Worm (Caenorhabditis elegans) whole organism, mixed stage, embryonic: ENCODE results near the gene col-76.

ENCODE experiments used
- M03D4.4 ChIP-seq: sonication (generic microtip); optimal IDR thresholded peaks from 2 replicates; lab custom pipeline; 2017; ENCODE audit warnings: mild to moderate bottlenecking, missing genetic modification characterization, missing compliant biosample characterization
- bed-3 ChIP-seq: fragments of 200-800 bp; sonication (Bioruptor generic); optimal IDR thresholded peaks from 3 replicates; lab custom pipeline; 2018; ENCODE audit warnings: mild to moderate bottlenecking, missing genetic modification characterization, moderate library complexity, missing compliant biosample characterization
- blmp-1 ChIP-seq: fragments of 150-350 bp; optimal IDR thresholded peaks from 2 replicates; lab custom pipeline; 2014; ENCODE audit warnings: missing biosample characterization, missing genetic modification characterization
- ceh-43 ChIP-seq: fragments of 200-800 bp; sonication (Bioruptor generic); optimal IDR thresholded peaks from 2 replicates; lab custom pipeline; 2018; ENCODE audit warnings: mild to moderate bottlenecking, missing genetic modification characterization, moderate library complexity, missing compliant biosample characterization
- ceh-83 ChIP-seq: fragments of 200-800 bp; sonication (Bioruptor generic); optimal IDR thresholded peaks from 2 replicates; lab custom pipeline; 2018; ENCODE audit warnings: mild to moderate bottlenecking, missing genetic modification characterization, missing compliant biosample characterization
- ces-1 ChIP-seq: fragments of 150-350 bp; optimal IDR thresholded peaks from 2 replicates; lab custom pipeline; 2014; ENCODE audit warnings: missing biosample characterization, missing genetic modification reagents, missing genetic modification characterization
- cnd-1 ChIP-seq: fragments of 200-800 bp; sonication (Bioruptor generic); optimal IDR thresholded peaks from 2 replicates; lab custom pipeline; 2018; ENCODE audit warnings: mild to moderate bottlenecking, missing genetic modification characterization, missing compliant biosample characterization
- drap-1 ChIP-seq: fragments of 200-800 bp; sonication (Bioruptor generic); optimal IDR thresholded peaks from 3 replicates; lab custom pipeline; 2018; ENCODE audit warnings: mild to moderate bottlenecking, missing genetic modification characterization, missing compliant biosample characterization
- elt-1 ChIP-seq: sonication (generic microtip); optimal IDR thresholded peaks from 2 replicates; lab custom pipeline; 2017; ENCODE audit warnings: missing genetic modification characterization, mild to moderate bottlenecking, missing compliant biosample characterization, antibody characterized with exemption, moderate library complexity, borderline replicate concordance; ENCODE audit not compliant: insufficient read depth
- elt-3 ChIP-seq: fragments of 150-350 bp; optimal IDR thresholded peaks from 2 replicates; lab custom pipeline; 2014; ENCODE audit warnings: missing biosample characterization, missing genetic modification characterization
- ham-2 ChIP-seq: fragments of 200-800 bp; sonication (Bioruptor generic); optimal IDR thresholded peaks from 2 replicates; lab custom pipeline; 2018; ENCODE audit warnings: mild to moderate bottlenecking, missing genetic modification characterization, missing compliant biosample characterization
- hlh-1 ChIP-seq: fragments of 150-350 bp; optimal IDR thresholded peaks from 2 replicates; lab custom pipeline; 2014; ENCODE audit warnings: missing biosample characterization, missing genetic modification reagents, missing genetic modification characterization
- lin-13 ChIP-seq: fragments of 150-350 bp; optimal IDR thresholded peaks from 2 replicates; lab custom pipeline; 2014; ENCODE audit warnings: missing biosample characterization, missing genetic modification characterization
- lin-32 ChIP-seq: fragments of 200-800 bp; sonication (Bioruptor generic); optimal IDR thresholded peaks from 2 replicates; lab custom pipeline; 2018; ENCODE audit warnings: mild to moderate bottlenecking, missing genetic modification characterization, missing compliant biosample characterization
- lsy-2 ChIP-seq: fragments of 150-350 bp; optimal IDR thresholded peaks from 2 replicates; lab custom pipeline; 2014; ENCODE audit warnings: missing biosample characterization, missing genetic modification characterization
- mab-5 ChIP-seq: fragments of 150-350 bp; optimal IDR thresholded peaks from 2 replicates; lab custom pipeline; 2014; ENCODE audit warnings: missing biosample characterization, missing genetic modification characterization
- mep-1 ChIP-seq: fragments of 150-350 bp; optimal IDR thresholded peaks from 2 replicates; lab custom pipeline; 2017; ENCODE audit warnings: missing biosample characterization, missing genetic modification reagents, missing genetic modification characterization, inconsistent platforms
- mls-2 ChIP-seq: sonication (generic microtip); optimal IDR thresholded peaks from 2 replicates; lab custom pipeline; 2016; ENCODE audit warnings: mild to moderate bottlenecking, missing genetic modification characterization, moderate library complexity, missing compliant biosample characterization
- nhr-12 ChIP-seq: fragments of 150-350 bp; optimal IDR thresholded peaks from 2 replicates; lab custom pipeline; 2014; ENCODE audit warnings: missing biosample characterization, missing genetic modification characterization
- nhr-2 ChIP-seq: fragments of 150-350 bp; optimal IDR thresholded peaks from 2 replicates; lab custom pipeline; 2014; ENCODE audit warnings: missing biosample characterization, missing genetic modification characterization
- nhr-237 ChIP-seq: fragments of 150-350 bp; optimal IDR thresholded peaks from 2 replicates; lab custom pipeline; 2014; ENCODE audit warnings: missing biosample characterization, missing genetic modification characterization
- nhr-28 ChIP-seq: fragments of 150-350 bp; optimal IDR thresholded peaks from 2 replicates; lab custom pipeline; 2014; ENCODE audit warnings: missing biosample characterization, missing genetic modification characterization
- nhr-76 ChIP-seq: sonication (generic microtip); optimal IDR thresholded peaks from 2 replicates; lab custom pipeline; 2017; ENCODE audit warnings: missing biosample characterization, missing genetic modification characterization
- sem-2 ChIP-seq: fragments of 200-800 bp; sonication (Bioruptor generic); optimal IDR thresholded peaks from 2 replicates; lab custom pipeline; 2018; ENCODE audit warnings: mild to moderate bottlenecking, missing genetic modification characterization, missing compliant biosample characterization
- snpc-4 ChIP-seq: fragments of 150-350 bp; optimal IDR thresholded peaks from 2 replicates; lab custom pipeline; 2014; ENCODE audit warnings: missing biosample characterization, missing genetic modification characterization
- sptf-1 ChIP-seq: sonication (generic microtip); optimal IDR thresholded peaks from 2 replicates; lab custom pipeline; 2017; ENCODE audit warnings: mild to moderate bottlenecking, missing genetic modification characterization, moderate library complexity, missing compliant biosample characterization
- tbx-8 ChIP-seq: fragments of 200-800 bp; sonication (Bioruptor generic); optimal IDR thresholded peaks from 2 replicates; lab custom pipeline; 2018; ENCODE audit warnings: mild to moderate bottlenecking, missing genetic modification characterization, moderate library complexity, missing compliant biosample characterization
- unc-62 ChIP-seq: fragments of 150-350 bp; optimal IDR thresholded peaks from 2 replicates; lab custom pipeline; 2014; ENCODE audit warnings: missing biosample characterization, missing genetic modification reagents, missing genetic modification characterization
- ztf-11 ChIP-seq: fragments of 150-350 bp; optimal IDR thresholded peaks from 2 replicates; lab custom pipeline; 2014; ENCODE audit warnings: missing biosample characterization, missing genetic modification characterization

col-76 gene

DNA sequence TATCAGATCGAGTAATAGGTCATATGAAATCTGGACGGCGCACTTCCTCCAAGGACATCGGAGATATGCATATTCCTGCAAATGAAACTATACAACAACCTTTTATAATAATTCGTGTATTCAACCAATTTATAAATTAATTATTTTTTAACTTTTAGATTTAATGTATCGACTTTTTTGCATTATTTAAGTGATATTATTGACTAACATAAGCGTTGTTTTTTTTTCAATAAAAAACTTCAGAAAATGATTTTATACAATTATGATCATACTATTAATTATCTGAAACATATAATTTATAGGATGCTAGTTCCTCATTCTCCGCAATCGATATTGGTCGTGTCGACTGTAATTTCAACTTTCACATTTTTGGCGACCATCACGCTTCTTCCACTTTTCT, at the start of gene col-76:
TSS of gene col-76 (plus strand) at position 301 of the 400 bp plus-strand sequence.
- TF ChIP-seq ham-2 (GFP tag; lab: Kevin White, UChicago) (no peak), elt-1 (peak; percentile 8)
- TF ChIP-seq, all 35 proteins: peak for 1

DNA sequence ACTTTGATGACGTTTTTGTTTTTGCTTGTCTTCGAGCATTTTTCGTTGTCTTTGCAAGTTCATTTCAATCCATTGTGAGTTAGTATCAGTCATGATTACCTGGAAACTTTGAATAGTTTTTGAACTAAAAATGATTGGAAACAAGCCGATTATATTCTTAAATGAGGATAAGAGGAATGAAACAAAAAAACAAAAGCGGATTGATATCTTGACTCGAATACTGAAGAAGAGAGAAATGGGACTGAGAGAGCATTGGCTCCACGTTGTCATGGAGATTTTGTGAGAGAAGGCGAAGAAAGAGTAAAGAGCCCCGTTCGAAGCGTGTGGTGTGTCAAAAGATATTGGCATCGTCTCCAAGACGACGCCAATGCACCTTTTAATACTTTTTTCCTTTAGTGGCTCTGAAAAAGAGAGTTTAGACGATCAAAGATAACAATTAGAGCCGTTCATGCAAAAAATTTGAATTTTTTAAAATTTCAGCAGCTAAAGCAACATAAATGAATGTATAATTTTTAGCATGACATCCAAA, 47.2 kb upstream of the col-76 start, which contains the start of the genes tub-1 and tmem-138:
TSS of gene tub-1 (minus strand) at position 101 of the 529 bp plus-strand sequence.
TSS of gene tmem-138 (plus strand) at position 479 of the 529 bp plus-strand sequence.
- TF ChIP-seq bed-3 (GFP tag; lab: Kevin White, UChicago) (no peak), ces-1 (GFP tag; lab: Kevin White, UChicago) (no peak), mls-2 (tag; lab: Kevin White, UChicago) (no peak), nhr-12 (tag; lab: Kevin White, UChicago) (no peak)
- TF ChIP-seq, all 35 proteins: peak for 0

DNA sequence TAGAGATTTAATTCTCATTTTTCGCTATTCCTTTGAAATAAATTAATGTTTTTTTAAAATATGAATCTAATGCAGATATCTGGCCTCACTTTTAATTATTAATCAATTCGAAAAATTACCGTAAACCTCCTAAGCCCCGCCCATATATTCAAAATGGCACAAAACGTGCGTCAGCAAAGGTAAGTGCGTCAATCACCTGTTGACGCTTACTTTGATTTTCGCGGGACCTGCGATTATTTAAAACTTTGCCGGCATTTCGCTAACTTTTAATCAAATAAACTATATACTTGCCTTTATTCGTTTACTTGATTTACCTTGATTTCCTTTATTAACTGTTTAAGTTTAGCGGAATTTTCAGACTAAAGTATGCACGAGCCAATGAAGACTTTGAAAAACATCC, 46.1 kb upstream of the col-76 start, which contains the start of gene pch-2:
TSS of gene pch-2 (plus strand) at position 359 of the 400 bp plus-strand sequence.
- TF ChIP-seq unc-62 (GFP tag; lab: Kevin White, UChicago): no peak
- TF ChIP-seq ceh-83 (GFP tag; lab: Kevin White, UChicago): no peak
- no peak for TF ChIP-seq nhr-2 (tag; lab: Kevin White, UChicago)
- peak; percentile 9 for TF ChIP-seq nhr-237 (tag; lab: Kevin White, UChicago)
- TF ChIP-seq sem-2 (GFP tag; lab: Kevin White, UChicago): no peak
- TF ChIP-seq cnd-1: no peak
- no peak for TF ChIP-seq elt-1
- TF ChIP-seq ces-1 (GFP tag; lab: Kevin White, UChicago): peak; percentile 1
- peak; percentile 87 for TF ChIP-seq lsy-2 (tag; lab: Kevin White, UChicago)
- no peak for TF ChIP-seq lin-32 (GFP tag; lab: Kevin White, UChicago)
- TF ChIP-seq ceh-43 (GFP tag; lab: Kevin White, UChicago): no peak
- peak; percentile 35 for TF ChIP-seq mep-1 (tag; lab: Kevin White, UChicago)
- no peak for TF ChIP-seq drap-1
- peak; percentile 28 for TF ChIP-seq lin-13
- no peak for TF ChIP-seq elt-3 (tag; lab: Kevin White, UChicago)
- no peak for TF ChIP-seq nhr-76 (tag; lab: Kevin White, UChicago)
- TF ChIP-seq nhr-28 (tag; lab: Kevin White, UChicago): no peak

DNA sequence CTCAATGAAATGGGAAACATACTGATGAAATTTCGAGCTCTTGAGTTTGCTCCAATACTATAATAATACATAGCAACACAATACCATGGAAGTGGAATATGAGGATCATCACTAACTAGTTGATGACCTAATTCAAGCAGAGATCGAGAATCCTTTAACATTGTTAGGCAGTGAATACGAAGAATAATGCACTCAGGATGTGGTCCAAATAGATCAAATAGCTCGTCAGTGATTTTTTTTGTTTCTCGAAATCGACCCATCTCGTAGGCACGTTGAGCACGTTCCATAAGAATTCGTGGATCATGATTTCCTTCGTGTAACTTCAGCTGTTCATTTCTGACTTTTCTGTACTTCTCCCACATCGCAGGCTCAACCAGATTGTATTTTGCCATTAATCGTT, 43.2 kb upstream of the col-76 start:
- TF ChIP-seq mab-5 (tag; lab: Kevin White, UChicago): no peak
- TF ChIP-seq lsy-2 (tag; lab: Kevin White, UChicago): no peak
- no peak for TF ChIP-seq lin-13
- TF ChIP-seq hlh-1: no peak
- TF ChIP-seq cnd-1: no peak
- TF ChIP-seq, all 35 proteins: peak for 0

DNA sequence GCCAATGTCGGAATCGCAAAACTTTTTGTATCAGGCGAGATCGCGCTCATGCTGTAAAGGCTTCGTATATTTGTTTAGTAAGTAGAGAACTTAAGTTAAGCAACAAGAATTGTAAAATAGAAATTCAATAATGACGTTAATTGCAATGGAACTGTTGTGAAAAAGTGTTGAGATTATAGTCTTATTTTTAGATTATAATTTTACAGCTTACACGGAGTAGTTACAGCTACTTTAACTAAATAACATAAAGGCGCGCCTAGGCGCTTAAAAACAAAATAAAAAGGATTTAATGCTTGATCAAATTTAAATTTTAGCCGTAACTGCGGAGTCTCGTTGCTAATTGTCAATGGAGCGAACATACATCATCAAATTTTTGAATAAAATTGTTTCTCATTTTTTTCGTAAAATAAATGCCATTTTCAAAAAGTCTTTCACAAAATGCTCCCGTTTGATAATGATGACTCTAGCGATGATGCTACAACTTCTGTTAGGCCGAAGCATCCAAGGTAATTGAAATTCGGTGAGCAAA, 42.0 kb upstream of the col-76 start, which contains the start of the genes emb-27 and rrf-3:
TSS of gene emb-27 (minus strand) at position 51 of the 529 bp plus-strand sequence.
TSS of gene rrf-3 (plus strand) at position 346 of the 529 bp plus-strand sequence.
- no peak for TF ChIP-seq mep-1 (tag; lab: Kevin White, UChicago)
- TF ChIP-seq ham-2 (GFP tag; lab: Kevin White, UChicago): peak; percentile 68
- TF ChIP-seq nhr-237 (tag; lab: Kevin White, UChicago): no peak
- TF ChIP-seq unc-62 (GFP tag; lab: Kevin White, UChicago): no peak
- no peak for TF ChIP-seq blmp-1
- TF ChIP-seq lsy-2 (tag; lab: Kevin White, UChicago): peak; percentile 71
- peak; percentile 97 for TF ChIP-seq ces-1 (GFP tag; lab: Kevin White, UChicago)
- TF ChIP-seq ceh-43 (GFP tag; lab: Kevin White, UChicago): no peak

DNA sequence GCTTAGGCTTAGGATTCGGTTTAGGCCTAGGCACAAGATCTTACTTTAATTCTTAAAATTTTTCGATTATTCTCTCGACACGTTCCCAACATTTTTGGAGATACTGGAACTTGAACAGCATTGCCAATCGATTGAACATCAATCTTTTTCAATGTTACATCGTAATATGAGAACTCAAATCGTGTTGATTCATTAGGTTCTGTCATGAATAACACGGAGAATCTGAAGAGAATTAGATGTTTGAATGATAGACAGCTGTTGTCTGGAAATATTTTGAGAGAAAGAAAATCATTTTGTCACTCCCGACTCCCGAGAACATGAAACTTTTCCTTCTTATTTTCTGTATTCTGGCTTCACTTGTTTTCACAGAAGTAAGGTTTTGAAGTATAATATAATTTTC, 34.9 kb upstream of the col-76 start, which contains the start of gene T05C12.15:
TSS of gene T05C12.15 (plus strand) at position 301 of the 400 bp plus-strand sequence.
- TF ChIP-seq mep-1 (tag; lab: Kevin White, UChicago) (no peak), sptf-1 (tag; lab: Kevin White, UChicago) (no peak), hlh-1 (no peak), M03D4.4 (tag; lab: Kevin White, UChicago) (no peak), bed-3 (GFP tag; lab: Kevin White, UChicago) (no peak), lin-13 (no peak), cnd-1 (no peak), nhr-76 (tag; lab: Kevin White, UChicago) (no peak), tbx-8 (GFP tag; lab: Kevin White, UChicago) (no peak), nhr-237 (tag; lab: Kevin White, UChicago) (no peak), snpc-4 (no peak), ztf-11 (tag; lab: Kevin White, UChicago) (no peak), drap-1 (no peak), nhr-2 (tag; lab: Kevin White, UChicago) (no peak)
- TF ChIP-seq, all 35 proteins: peak for 0
